In genomic region chr3R:23662782-23663181, dm6 we compare ENCODE assay signal across 2 fruit fly cellular contexts.
TF ChIP-seq lines count a peak whose summit lies in the region.

No protein-coding gene starts in this region.

- TF ChIP-seq CTCF in whole organism, embryonic (GFP tag; optimal IDR thresholded peaks at IDR 0.05; lab: Kevin White, UChicago): no peak

TF ChIP-seq in whole organism, embryonic, 481 proteins besides CTCF, POLR2A, EP300 and RAD21:
- no peak for TF ChIP-seq CG1602 (GFP tag; optimal IDR thresholded peaks at IDR 0.05; lab: Kevin White, UChicago)
- peak; percentile 7 for TF ChIP-seq cwo (GFP tag; optimal IDR thresholded peaks at IDR 0.05; lab: Kevin White, UChicago)
- no peak for TF ChIP-seq pb (GFP tag; optimal IDR thresholded peaks at IDR 0.05; lab: Kevin White, UChicago)
- peak; percentile 57; the same call in 1 of the 2 replicates for TF ChIP-seq vvl (GFP tag; IDR thresholded peaks at IDR 0.05; lab: Robert Waterston, UW)
- no peak for TF ChIP-seq vfl (GFP tag; optimal IDR thresholded peaks at IDR 0.05; lab: Kevin White, UChicago)
- peak in 1 of 3 experiments; percentile 15 for TF ChIP-seq Stat92E (GFP tag; optimal IDR thresholded peaks at IDR 0.05; lab: Kevin White, UChicago)
- no peak for TF ChIP-seq CG10654 (GFP tag; optimal IDR thresholded peaks at IDR 0.05; lab: Kevin White, UChicago)
- TF ChIP-seq Blimp-1 (GFP tag; optimal IDR thresholded peaks at IDR 0.05; lab: Kevin White, UChicago): peak; percentile 8
- peak; percentile 35 for TF ChIP-seq abd-A (tag; optimal IDR thresholded peaks at IDR 0.05; lab: Kevin White, UChicago)
- TF ChIP-seq CG13894 (tag; optimal IDR thresholded peaks at IDR 0.05; lab: Kevin White, UChicago): peak; percentile 1
- TF ChIP-seq ab (GFP tag; optimal IDR thresholded peaks at IDR 0.05; lab: Kevin White, UChicago): no peak
- TF ChIP-seq kni (GFP tag; optimal IDR thresholded peaks at IDR 0.05; lab: Kevin White, UChicago): peak; percentile 85
- no peak for TF ChIP-seq pita (GFP tag; optimal IDR thresholded peaks at IDR 0.05; lab: Kevin White, UChicago)
- no peak for TF ChIP-seq CG14710 (tag; optimal IDR thresholded peaks at IDR 0.05; lab: Kevin White, UChicago)
- peak; percentile 94 for TF ChIP-seq sd (tag; optimal IDR thresholded peaks at IDR 0.05; lab: Kevin White, UChicago)
- TF ChIP-seq CG2199 (GFP tag; IDR thresholded peaks at IDR 0.05; lab: Robert Waterston, UW): 0 out of 3 replicates have a peak, but pooled peaks have one; percentile 37
- peak; percentile 41 for TF ChIP-seq Med (GFP tag; lab: Kevin White, UChicago)
- TF ChIP-seq Eip74EF (GFP tag; optimal IDR thresholded peaks at IDR 0.05; lab: Kevin White, UChicago): peak in 1 of 2 experiments; percentile 36
- TF ChIP-seq chinmo (GFP tag; IDR thresholded peaks at IDR 0.05; lab: Robert Waterston, UW; ENCODE audit: partially characterized antibody): peak; percentile 82; the same call in 2 of the 4 replicates
- 0 out of 2 replicates have a peak, but pooled peaks have one; percentile 13 for TF ChIP-seq unc-4 (GFP tag; IDR thresholded peaks at IDR 0.05; lab: Robert Waterston, UW; ENCODE audit: partially characterized antibody)
- no peak for TF ChIP-seq Dref (GFP tag; IDR thresholded peaks at IDR 0.05; lab: Robert Waterston, UW)
- TF ChIP-seq Poxn (GFP tag; IDR thresholded peaks at IDR 0.05; lab: Robert Waterston, UW): no peak
- peak; percentile 82 for TF ChIP-seq CG12769 (tag; optimal IDR thresholded peaks at IDR 0.05; lab: Kevin White, UChicago)
- TF ChIP-seq bigmax (GFP tag; optimal IDR thresholded peaks at IDR 0.05; lab: Kevin White, UChicago): no peak
- TF ChIP-seq CG8290 (GFP tag; optimal IDR thresholded peaks at IDR 0.05; lab: Kevin White, UChicago): no peak
- no peak for TF ChIP-seq CG8290 (tag; optimal IDR thresholded peaks at IDR 0.05; lab: Kevin White, UChicago)
TF ChIP-seq in whole organism, embryonic: peak in this region for 14.

TF ChIP-seq in whole organism, prepupa, 60 proteins besides CTCF, POLR2A, EP300 and RAD21:
- TF ChIP-seq lz (GFP tag; optimal IDR thresholded peaks at IDR 0.05; lab: Kevin White, UChicago) (no peak), CG16779 (tag; optimal IDR thresholded peaks at IDR 0.05; lab: Kevin White, UChicago) (no peak), CG11294 (GFP tag; IDR thresholded peaks at IDR 0.05; lab: Robert Waterston, UW) (no peak), CG6276 (GFP tag; optimal IDR thresholded peaks at IDR 0.05; lab: Kevin White, UChicago) (no peak), CG4318 (GFP tag; optimal IDR thresholded peaks at IDR 0.05; lab: Kevin White, UChicago) (no peak), Eip78C (GFP tag; lab: Kevin White, UChicago) (peak; percentile 26), Smox (GFP tag; optimal IDR thresholded peaks at IDR 0.05; lab: Kevin White, UChicago) (no peak), salr (GFP tag; optimal IDR thresholded peaks at IDR 0.05; lab: Kevin White, UChicago) (no peak)

Comparison
In these comparisons a context has a peak if more than half of its experiments do, and no peak if none do; other contexts are left out.
1. Of the 7 proteins assayed by ChIP-seq in both whole organism, embryonic and whole organism, prepupa: peak only in whole organism, embryonic: Blimp-1; only in whole organism, prepupa: none; in both: none; in neither: 6.